Worm (Caenorhabditis elegans) whole organism, L1 larva: ENCODE data around the gene Y41D4A.7.

Experiments
- C16A3.4 ChIP-seq: fragments of 150-350 bp; optimal IDR thresholded peaks from 2 replicates; lab custom pipeline; 2014; ENCODE audit warnings: missing biosample characterization, missing genetic modification characterization
- Y116A8C.19 ChIP-seq: sonication (generic microtip); optimal IDR thresholded peaks from 2 replicates; lab custom pipeline; 2016; ENCODE audit warnings: missing compliant biosample characterization, missing genetic modification characterization, borderline replicate concordance
- alr-1 ChIP-seq: fragments of 200-800 bp; sonication (Bioruptor generic); optimal IDR thresholded peaks from 2 replicates; lab custom pipeline; 2018; ENCODE audit warnings: borderline replicate concordance, mild to moderate bottlenecking, missing genetic modification characterization, missing compliant biosample characterization
- ceh-63 ChIP-seq: fragments of 200-800 bp; sonication (Bioruptor generic); optimal IDR thresholded peaks from 2 replicates; lab custom pipeline; 2018; ENCODE audit warnings: mild to moderate bottlenecking, missing genetic modification characterization, missing compliant biosample characterization
- ceh-8 ChIP-seq: fragments of 200-800 bp; sonication (Bioruptor generic); optimal IDR thresholded peaks from 2 replicates; lab custom pipeline; 2018; ENCODE audit warnings: mild to moderate bottlenecking, missing genetic modification characterization, moderate library complexity, missing compliant biosample characterization
- ceh-82 ChIP-seq, 3 experiments: fragments of 150-350 bp in 1 of 3; sonication (generic microtip) in 2 of 3; optimal IDR thresholded peaks; 2 replicates each; lab custom pipeline; 2014 to 2017; ENCODE audit warnings: missing biosample characterization in 3 of 3, missing genetic modification characterization in 3 of 3
- ces-1 ChIP-seq: fragments of 150-350 bp; optimal IDR thresholded peaks from 2 replicates; lab custom pipeline; 2014; ENCODE audit warnings: missing biosample characterization, missing genetic modification reagents, missing genetic modification characterization
- dsc-1 ChIP-seq: sonication (generic microtip); optimal IDR thresholded peaks from 2 replicates; lab custom pipeline; 2016; ENCODE audit warnings: mild to moderate bottlenecking, missing genetic modification characterization, missing compliant biosample characterization
- efl-1 ChIP-seq, 4 experiments: fragments of 150-350 bp; optimal IDR thresholded peaks in 3 of 4; peaks in 1 of 4; 1 replicate in 1 of 4; 2 replicates in 3 of 4; lab custom pipeline; 2014; ENCODE audit warnings: missing biosample characterization in 2 of 4, missing genetic modification characterization in 2 of 4, missing genetic modification reagents in 2 of 4
- egl-13 ChIP-seq: sonication (generic microtip); optimal IDR thresholded peaks from 2 replicates; lab custom pipeline; 2016; ENCODE audit warnings: missing genotype, missing genetic modification reagents, missing genetic modification characterization, missing compliant biosample characterization
- ets-5 ChIP-seq: fragments of 200-800 bp; sonication (Bioruptor generic); IDR thresholded peaks from 2 replicates; pipeline ENCODE4 v1.3.6; 2022; ENCODE audit warnings: missing genetic modification characterization, missing compliant biosample characterization
- fkh-10 ChIP-seq: sonication (generic microtip); optimal IDR thresholded peaks from 2 replicates; lab custom pipeline; 2017; ENCODE audit warnings: missing biosample characterization, missing genetic modification reagents, missing genetic modification characterization
- fos-1 ChIP-seq: fragments of 150-350 bp; optimal IDR thresholded peaks from 2 replicates; lab custom pipeline; 2014; ENCODE audit warnings: missing biosample characterization, missing genetic modification characterization
- hlh-17 ChIP-seq: fragments of 200-800 bp; sonication (Bioruptor generic); optimal IDR thresholded peaks from 2 replicates; lab custom pipeline; 2018; ENCODE audit warnings: missing genetic modification characterization, mild to moderate bottlenecking, missing compliant biosample characterization, moderate library complexity, borderline replicate concordance
- lin-13 ChIP-seq: fragments of 150-350 bp; optimal IDR thresholded peaks from 2 replicates; lab custom pipeline; 2014; ENCODE audit warnings: missing biosample characterization, missing genetic modification reagents, missing genetic modification characterization
- lin-35 ChIP-seq, 2 experiments: fragments of 150-350 bp; optimal IDR thresholded peaks; 2 replicates each; lab custom pipeline; 2014; ENCODE audit warnings: missing biosample characterization in 2 of 2, missing genetic modification characterization in 2 of 2, missing genetic modification reagents in 2 of 2
- lsy-2 ChIP-seq, 2 experiments: fragments of 150-350 bp; optimal IDR thresholded peaks; 2 replicates each; lab custom pipeline; 2014; ENCODE audit warnings: missing biosample characterization in 2 of 2, missing genetic modification characterization in 2 of 2
- mab-9 ChIP-seq: fragments of 200-800 bp; sonication (Bioruptor generic); IDR thresholded peaks from 2 replicates; pipeline ENCODE4 v1.3.6; 2022; ENCODE audit warnings: missing genetic modification reagents, missing genetic modification characterization, missing compliant biosample characterization
- mdl-1 ChIP-seq, 2 experiments: fragments of 150-350 bp; optimal IDR thresholded peaks; 2 replicates each; lab custom pipeline; 2014 to 2017; ENCODE audit warnings: missing biosample characterization in 2 of 2, missing genetic modification characterization in 2 of 2, inconsistent platforms in 1 of 2
- mef-2 ChIP-seq: fragments of 150-350 bp; optimal IDR thresholded peaks from 2 replicates; lab custom pipeline; 2014; ENCODE audit warnings: missing biosample characterization, missing genetic modification characterization
- nhr-11 ChIP-seq: fragments of 150-350 bp; optimal IDR thresholded peaks from 2 replicates; lab custom pipeline; 2014; ENCODE audit warnings: missing biosample characterization, missing genetic modification characterization
- nhr-19 ChIP-seq: fragments of 200-800 bp; sonication (Bioruptor generic); conservative IDR thresholded peaks from 2 replicates; pipeline ENCODE4 v1.3.6; 2022; ENCODE audit warnings: missing genetic modification characterization, missing compliant biosample characterization
- nhr-237 ChIP-seq: fragments of 150-350 bp; optimal IDR thresholded peaks from 2 replicates; lab custom pipeline; 2014; ENCODE audit warnings: missing biosample characterization, missing genetic modification characterization
- nhr-84 ChIP-seq: sonication (generic microtip); optimal IDR thresholded peaks from 2 replicates; lab custom pipeline; 2017; ENCODE audit warnings: missing biosample characterization, missing genetic modification characterization
- nhr-85 ChIP-seq: sonication (generic microtip); peaks from one replicate; lab custom pipeline; 2016; ENCODE audit warnings: missing genetic modification characterization, inconsistent platforms, missing compliant biosample characterization
- nhr-90 ChIP-seq: sonication (generic microtip); optimal IDR thresholded peaks from 2 replicates; lab custom pipeline; 2016; ENCODE audit warnings: mild to moderate bottlenecking, missing genetic modification characterization, missing compliant biosample characterization; ENCODE audit not compliant: poor library complexity
- skn-1 ChIP-seq: fragments of 150-350 bp; optimal IDR thresholded peaks from 2 replicates; lab custom pipeline; 2014; ENCODE audit warnings: missing biosample characterization, missing genetic modification characterization
- snpc-4 ChIP-seq: fragments of 150-350 bp; optimal IDR thresholded peaks from 2 replicates; lab custom pipeline; 2014; ENCODE audit warnings: missing biosample characterization, missing genetic modification characterization
- snu-23 ChIP-seq: sonication (generic microtip); optimal IDR thresholded peaks from 2 replicates; lab custom pipeline; 2016; ENCODE audit warnings: missing genetic modification characterization, missing compliant biosample characterization
- sox-4 ChIP-seq: sonication (generic microtip); optimal IDR thresholded peaks from 2 replicates; lab custom pipeline; 2016; ENCODE audit warnings: missing genetic modification characterization, missing compliant biosample characterization
- swsn-7 ChIP-seq: sonication (generic microtip); optimal IDR thresholded peaks from 2 replicates; lab custom pipeline; 2016; ENCODE audit warnings: missing genetic modification characterization, missing compliant biosample characterization
- tlp-1 ChIP-seq: fragments of 150-350 bp; optimal IDR thresholded peaks from 2 replicates; lab custom pipeline; 2014; ENCODE audit warnings: missing biosample characterization, missing genetic modification characterization
- unc-86 ChIP-seq: sonication (generic microtip); optimal IDR thresholded peaks from 2 replicates; lab custom pipeline; 2016; ENCODE audit warnings: missing genetic modification characterization, missing compliant biosample characterization
- unc-98 ChIP-seq: fragments of 200-800 bp; sonication (Bioruptor generic); IDR thresholded peaks from 2 replicates; pipeline ENCODE4 v1.3.6; 2022; ENCODE audit warnings: missing genetic modification characterization, missing compliant biosample characterization
- zip-4 ChIP-seq: fragments of 200-800 bp; sonication (Bioruptor generic); optimal IDR thresholded peaks from 2 replicates; lab custom pipeline; 2018; ENCODE audit warnings: mild to moderate bottlenecking, missing genetic modification characterization, moderate library complexity, missing compliant biosample characterization

Y41D4A.7 gene

ce11 chrIV:1745453-1746051, 15.8 kb downstream of the Y41D4A.7 start, which contains the start of the genes Y41D4A.6 and Y41D4A.4 (continued):
- TF ChIP-seq unc-98 (GFP tag; lab: Robert Waterston, UW) (peak; percentile 83), ces-1 (GFP tag; lab: Kevin White, UChicago) (no peak), snpc-4 (peak; percentile 54), alr-1 (tag; lab: Kevin White, UChicago) (no peak), egl-13 (tag; lab: Kevin White, UChicago) (peak; percentile 75), snu-23 (GFP tag; lab: Kevin White, UChicago) (peak; percentile 94), hlh-17 (GFP tag; lab: Kevin White, UChicago) (no peak), unc-86 (tag; lab: Kevin White, UChicago) (peak; percentile 81), ceh-63 (peak; percentile 32), lin-13 (peak; percentile 85), swsn-7 (tag; lab: Kevin White, UChicago) (peak; percentile 86), mab-9 (GFP tag; lab: Robert Waterston, UW) (no peak), nhr-84 (no peak), ceh-8 (GFP tag; lab: Kevin White, UChicago) (no peak), efl-1 (optimal IDR thresholded peaks at IDR 0.05; lab: Kevin White, UChicago) (peak; percentile 85 to 92), efl-1 (GFP tag; optimal IDR thresholded peaks at IDR 0.05 in 1 of 2; lab: Kevin White, UChicago) (peak; percentile 75 to 97), C16A3.4 (tag; lab: Kevin White, UChicago) (peak; percentile 87), fkh-10 (peak; percentile 37), mef-2 (no peak), fos-1 (tag; lab: Kevin White, UChicago) (peak; percentile 78), nhr-237 (tag; lab: Kevin White, UChicago) (peak; percentile 65), nhr-90 (tag; lab: Kevin White, UChicago) (peak; percentile 87), dsc-1 (tag; lab: Kevin White, UChicago) (peak; percentile 79), mdl-1 (tag; optimal IDR thresholded peaks at IDR 0.05; lab: Kevin White, UChicago) (peak in 1 of 2 experiments; percentile 86), nhr-11 (tag; lab: Kevin White, UChicago) (no peak), sox-4 (tag; lab: Kevin White, UChicago) (peak; percentile 78), Y116A8C.19 (tag; lab: Kevin White, UChicago) (peak; percentile 45), lsy-2 (tag; optimal IDR thresholded peaks at IDR 0.05; lab: Kevin White, UChicago) (peak; percentile 71 to 86), ets-5 (no peak), tlp-1 (tag; lab: Kevin White, UChicago) (no peak), skn-1 (tag; lab: Kevin White, UChicago) (peak; percentile 70), nhr-19 (GFP tag; lab: Robert Waterston, UW) (peak; percentile 70), ceh-82 (tag; optimal IDR thresholded peaks at IDR 0.05; lab: Kevin White, UChicago) (peak; percentile 73 to 87 (median 85))

- no peak for TF ChIP-seq zip-4 (GFP tag; lab: Kevin White, UChicago)
- peak; percentile 5 for TF ChIP-seq nhr-85 (tag; lab: Kevin White, UChicago)
- no peak for TF ChIP-seq lin-35 (GFP tag; optimal IDR thresholded peaks at IDR 0.05; lab: Kevin White, UChicago)
- TF ChIP-seq efl-1 (optimal IDR thresholded peaks at IDR 0.05; lab: Kevin White, UChicago), result no peak
- TF ChIP-seq efl-1 (GFP tag; optimal IDR thresholded peaks at IDR 0.05 in 1 of 2; lab: Kevin White, UChicago), result no peak
These were observed 21.0 kb downstream of the Y41D4A.7 start, which contains the start of gene ptpn-22 for ce11 chrIV:1740105-1741023. ptpn-22 (minus strand) TSS chrIV:1740262.
